Worm (Caenorhabditis elegans) whole organism, L4/young adult: ENCODE data around the gene F07H5.10.

Experiments used
- W03F9.2 ChIP-seq: fragments of 150-350 bp; optimal IDR thresholded peaks from 2 replicates; lab custom pipeline; 2014; ENCODE audit warnings: missing biosample characterization, missing genetic modification characterization
- him-1 ChIP-seq: sonication (generic microtip); optimal IDR thresholded peaks from 2 replicates; lab custom pipeline; 2016; ENCODE audit warnings: missing genotype, missing genetic modification reagents, missing genetic modification characterization, missing compliant biosample characterization

ce11 chrII:8829189-8829588 is 20.8 kb upstream of the F07H5.10 start, which contains the start of gene F46C5.2:
- no peak for TF ChIP-seq him-1 (tag; lab: Kevin White, UChicago)
- no peak for TF ChIP-seq W03F9.2
